Fruit fly (Drosophila melanogaster) whole organism, pupa: ENCODE results near the gene Mabi.
"Not testable (repeated sequence)": the region's sequence is repeated elsewhere in the genome, so short reads cannot be mapped to it uniquely, and the experiment has no call there.

ENCODE experiments used
- CG10348 ChIP-seq: fragments of 200-800 bp; sonication (Bioruptor generic); IDR thresholded peaks from 2 replicates; pipeline ENCODE4 v1.3.6; 2022; ENCODE audit warnings: missing biosample characterization, missing genetic modification characterization
- CG12605 ChIP-seq: fragments of 200-800 bp; sonication (Bioruptor generic); IDR thresholded peaks from 2 replicates; pipeline ENCODE4 v1.3.6; 2022; ENCODE audit warnings: missing biosample characterization, missing genetic modification characterization
- CG13204 ChIP-seq: fragments of 200-800 bp; sonication (Bioruptor generic); optimal IDR thresholded peaks from 2 replicates; lab custom pipeline; 2018; ENCODE audit warnings: missing biosample characterization, mild to moderate bottlenecking, missing genetic modification characterization, moderate library complexity
- CG14655 ChIP-seq: fragments of 200-800 bp; sonication (Bioruptor generic); optimal IDR thresholded peaks from 3 replicates; lab custom pipeline; 2017; ENCODE audit warnings: mild to moderate bottlenecking, missing biosample characterization, missing genetic modification reagents, missing genetic modification characterization
- CG15710 ChIP-seq: fragments of 200-800 bp; sonication (Bioruptor generic); optimal IDR thresholded peaks from 2 replicates; lab custom pipeline; 2018; ENCODE audit warnings: missing biosample characterization, mild to moderate bottlenecking, missing genetic modification characterization, moderate library complexity
- CG17806 ChIP-seq: fragments of 200-800 bp; sonication (Bioruptor generic); optimal IDR thresholded peaks from 2 replicates; lab custom pipeline; 2018; ENCODE audit warnings: missing biosample characterization, mild to moderate bottlenecking, missing genetic modification characterization, moderate library complexity
- CG32121 ChIP-seq: fragments of 200-800 bp; sonication (Bioruptor generic); IDR thresholded peaks from 2 replicates; pipeline ENCODE4 v1.3.6; 2022; ENCODE audit warnings: missing biosample characterization, missing genetic modification characterization
- CG34367 ChIP-seq: fragments of 200-800 bp; sonication (Bioruptor generic); optimal IDR thresholded peaks from 2 replicates; lab custom pipeline; 2018; ENCODE audit warnings: missing biosample characterization, mild to moderate bottlenecking, missing genetic modification characterization
- CG4496 ChIP-seq: fragments of 200-800 bp; sonication (Bioruptor generic); IDR thresholded peaks from 3 replicates; pipeline ENCODE4 v1.3.6; 2022; ENCODE audit warnings: missing biosample characterization, missing genetic modification characterization
- CG8159 ChIP-seq: fragments of 200-800 bp; sonication (Bioruptor generic); optimal IDR thresholded peaks from 3 replicates; lab custom pipeline; 2018; ENCODE audit warnings: missing biosample characterization, mild to moderate bottlenecking, missing genetic modification characterization, moderate library complexity
- CG8301 ChIP-seq: fragments of 200-800 bp; sonication (Bioruptor generic); optimal IDR thresholded peaks from 2 replicates; lab custom pipeline; 2018; ENCODE audit warnings: missing biosample characterization, mild to moderate bottlenecking, missing genetic modification characterization
- CG9948 ChIP-seq: fragments of 200-800 bp; sonication (Bioruptor generic); optimal IDR thresholded peaks from 2 replicates; lab custom pipeline; 2018; ENCODE audit warnings: missing biosample characterization, mild to moderate bottlenecking, missing genetic modification characterization, moderate library complexity
- D1 ChIP-seq: fragments of 200-800 bp; sonication (Bioruptor generic); optimal IDR thresholded peaks from 2 replicates; lab custom pipeline; 2018; ENCODE audit warnings: missing biosample characterization, mild to moderate bottlenecking, missing genetic modification characterization, moderate library complexity
- EcR ChIP-seq: fragments of 200-800 bp; sonication (Bioruptor generic); optimal IDR thresholded peaks from 3 replicates; lab custom pipeline; 2019; ENCODE audit warnings: missing biosample characterization, missing genetic modification characterization, mild to moderate bottlenecking, moderate library complexity, missing genetic modification reagents
- Ets98B ChIP-seq: fragments of 200-800 bp; sonication (Bioruptor generic); IDR thresholded peaks from 2 replicates; pipeline ENCODE4 v1.3.6; 2022; ENCODE audit warnings: missing biosample characterization, missing genetic modification characterization
- Pif1A ChIP-seq: fragments of 200-800 bp; sonication (Bioruptor generic); optimal IDR thresholded peaks from 3 replicates; lab custom pipeline; 2016; ENCODE audit warnings: missing biosample characterization, missing genetic modification characterization
- Pif1B ChIP-seq: fragments of 200-800 bp; sonication (Bioruptor generic); optimal IDR thresholded peaks from 3 replicates; lab custom pipeline; 2016; ENCODE audit warnings: missing biosample characterization, missing genetic modification characterization
- Snoo ChIP-seq: fragments of 200-800 bp; sonication (Bioruptor generic); optimal IDR thresholded peaks from 3 replicates; lab custom pipeline; 2017; ENCODE audit warnings: missing biosample characterization, mild to moderate bottlenecking, missing genetic modification characterization, inconsistent platforms
- fd96Ca ChIP-seq: fragments of 200-800 bp; sonication (Bioruptor generic); IDR thresholded peaks from 3 replicates; pipeline ENCODE4 v1.3.6; 2022; ENCODE audit warnings: missing biosample characterization, missing genetic modification characterization
- gl ChIP-seq: fragments of 200-800 bp; sonication (Bioruptor generic); optimal IDR thresholded peaks from 2 replicates; lab custom pipeline; 2018; ENCODE audit warnings: missing biosample characterization, mild to moderate bottlenecking, missing genetic modification characterization
- rn ChIP-seq: fragments of 200-800 bp; sonication (Bioruptor generic); IDR thresholded peaks from 2 replicates; pipeline ENCODE4 v1.3.6; 2022; ENCODE audit warnings: missing biosample characterization, missing genetic modification characterization

Gene Mabi

DNA sequence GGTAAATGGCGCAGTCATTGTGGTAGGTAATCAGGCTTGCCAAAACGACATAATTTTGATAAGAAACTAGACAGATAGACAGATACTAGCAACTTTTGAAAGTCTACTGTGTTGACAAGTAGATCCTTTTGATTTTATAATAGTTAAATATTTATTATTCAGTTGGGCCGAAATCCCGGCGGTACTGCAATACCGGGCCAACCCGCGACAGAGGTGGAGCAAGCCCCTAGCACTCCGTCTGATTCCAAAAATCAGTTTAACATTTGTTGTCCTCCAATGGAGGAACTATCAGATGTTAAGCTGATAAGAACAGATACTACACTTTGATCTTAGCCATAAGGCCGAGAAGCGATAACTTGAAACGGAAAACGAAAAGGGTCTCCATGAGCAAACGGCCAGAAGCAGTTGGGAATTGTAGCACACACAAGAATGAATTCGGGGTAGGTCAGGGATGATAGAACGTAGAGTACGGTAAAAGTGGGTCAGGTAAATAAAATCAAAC lies 22.6 kb downstream of the Mabi start, which contains the start of gene CG15482:
Gene CG15482 (minus strand): TSS at position 51 of the 502 bp plus-strand sequence.
- TF ChIP-seq CG13204 (GFP tag; lab: Kevin White, UChicago); rn (GFP tag; lab: Robert Waterston, UW); Ets98B (GFP tag; lab: Robert Waterston, UW): not testable (repeated sequence)

dm6 chr2L:13206857-13207463 lies 27.5 kb downstream of the Mabi start:
- TF ChIP-seq Pif1B (GFP tag; lab: Kevin White, UChicago) (no peak), fd96Ca (GFP tag; lab: Robert Waterston, UW) (no peak), Ets98B (GFP tag; lab: Robert Waterston, UW) (no peak), Snoo (no peak), CG8301 (tag; lab: Kevin White, UChicago) (no peak), CG32121 (peak; percentile 17; the same call in 1 of the 2 replicates), CG4496 (GFP tag; lab: Robert Waterston, UW) (0 out of 3 replicates have a peak, but pooled peaks have one; percentile 13), CG17806 (tag; lab: Kevin White, UChicago) (no peak), CG34367 (tag; lab: Kevin White, UChicago) (no peak), CG9948 (no peak)

DNA sequence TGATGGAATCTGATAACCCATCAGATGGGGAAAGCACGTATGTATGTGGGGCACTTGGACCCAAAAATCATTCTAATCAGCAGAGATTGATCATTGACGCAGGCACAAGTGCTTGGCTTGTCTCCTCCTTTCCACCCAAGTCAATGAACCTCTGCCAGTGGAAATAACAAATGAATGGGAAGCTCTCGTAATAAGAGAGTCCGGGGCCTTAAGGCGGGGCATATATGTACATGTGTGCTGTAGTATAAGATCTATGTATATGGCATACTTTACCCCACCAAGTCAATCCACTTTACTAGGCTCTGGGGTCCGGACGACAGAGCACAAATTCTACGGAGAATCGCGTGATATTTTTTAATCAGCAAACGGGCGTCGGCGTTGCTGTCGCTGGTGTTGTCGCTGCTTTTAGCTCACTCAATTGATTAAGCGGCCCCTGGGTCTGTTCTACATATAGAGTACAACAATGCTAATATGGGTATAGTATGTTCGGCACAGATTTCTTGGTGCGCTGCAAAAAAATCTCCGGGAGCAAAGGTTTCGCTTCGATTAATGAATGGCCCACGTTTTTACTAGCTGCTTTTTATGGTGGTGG lies 28.3 kb downstream of the Mabi start:
- TF ChIP-seq CG12605 (GFP tag; lab: Robert Waterston, UW) (peak; percentile 62; the same call in 1 of the 2 replicates), EcR (peak; percentile 92), Snoo (no peak), fd96Ca (GFP tag; lab: Robert Waterston, UW) (no peak), Ets98B (GFP tag; lab: Robert Waterston, UW) (peak; percentile 48), CG32121 (peak; percentile 36; the same call in 1 of the 2 replicates)

dm6 chr2L:13205256-13205655 lies 29.2 kb downstream of the Mabi start:
- TF ChIP-seq gl (peak; percentile 3), Pif1A (GFP tag; lab: Kevin White, UChicago) (no peak), fd96Ca (GFP tag; lab: Robert Waterston, UW) (peak; percentile 44; the same call in 1 of the 3 replicates), CG9948 (no peak), CG32121 (peak; percentile 45; the same call in 1 of the 2 replicates), EcR (peak; percentile 49), CG15710 (tag; lab: Kevin White, UChicago) (no peak), CG12605 (GFP tag; lab: Robert Waterston, UW) (0 out of 2 replicates have a peak, but pooled peaks have one; percentile 10), D1 (tag; lab: Kevin White, UChicago) (no peak), Ets98B (GFP tag; lab: Robert Waterston, UW) (peak; percentile 9; the same call in 1 of the 2 replicates), CG17806 (tag; lab: Kevin White, UChicago) (no peak), Pif1B (GFP tag; lab: Kevin White, UChicago) (no peak), Snoo (peak; percentile 48), CG13204 (GFP tag; lab: Kevin White, UChicago) (peak; percentile 54), CG34367 (tag; lab: Kevin White, UChicago) (no peak)

- TF ChIP-seq CG4496 (GFP tag; lab: Robert Waterston, UW) (no peak), CG8301 (tag; lab: Kevin White, UChicago) (no peak), CG15710 (tag; lab: Kevin White, UChicago) (no peak), Pif1A (GFP tag; lab: Kevin White, UChicago) (no peak), Snoo (no peak), gl (no peak)
These were observed 30.3 kb downstream of the Mabi start for dm6 chr2L:13204151-13204550.

- TF ChIP-seq CG32121 (no peak), CG34367 (tag; lab: Kevin White, UChicago) (no peak), CG4496 (GFP tag; lab: Robert Waterston, UW) (no peak), rn (GFP tag; lab: Robert Waterston, UW) (no peak), Pif1A (GFP tag; lab: Kevin White, UChicago) (no peak), CG14655 (GFP tag; lab: Kevin White, UChicago) (no peak), CG12605 (GFP tag; lab: Robert Waterston, UW) (peak; percentile 62), CG10348 (GFP tag; lab: Robert Waterston, UW) (no peak), Ets98B (GFP tag; lab: Robert Waterston, UW) (peak; percentile 54; the same call in 1 of the 2 replicates), D1 (tag; lab: Kevin White, UChicago) (no peak), Snoo (no peak), CG8301 (tag; lab: Kevin White, UChicago) (no peak), fd96Ca (GFP tag; lab: Robert Waterston, UW) (peak; percentile 38; the same call in 1 of the 3 replicates), CG8159 (tag; lab: Kevin White, UChicago) (no peak), CG15710 (tag; lab: Kevin White, UChicago) (peak; percentile 28), EcR (peak; percentile 52), Pif1B (GFP tag; lab: Kevin White, UChicago) (no peak), CG17806 (tag; lab: Kevin White, UChicago) (no peak), CG13204 (GFP tag; lab: Kevin White, UChicago) (no peak), gl (peak; percentile 7), CG9948 (no peak)
These were observed 30.9 kb downstream of the Mabi start, which contains the start of gene Pect for dm6 chr2L:13203437-13204137. Gene Pect (plus strand): TSS chr2L:13203762.
